Fruit fly (Drosophila melanogaster): ENCODE data around the gene Syn.

The Syn gene

dm6 chr3R:10170356-10170876 lies 20.1 kb upstream of the Syn start, which contains the start of gene Best1 (continued):
- TF ChIP-seq fu2 (GFP tag; optimal IDR thresholded peaks at IDR 0.05) (peak; percentile 38), CG11504 (tag; optimal IDR thresholded peaks at IDR 0.05) (peak; percentile 91), dysf (GFP tag; IDR thresholded peaks at IDR 0.05) (peak; percentile 95), CG9437 (GFP tag; optimal IDR thresholded peaks at IDR 0.05) (peak; percentile 93), CG11695 (GFP tag; IDR thresholded peaks at IDR 0.05) (peak; percentile 93), croc (GFP tag; conservative IDR thresholded peaks at IDR 0.05) (peak; percentile 80), CG13287 (GFP tag; IDR thresholded peaks at IDR 0.05; ENCODE audit: partially characterized antibody) (peak; percentile 70), CG4617 (GFP tag; optimal IDR thresholded peaks at IDR 0.05; ENCODE audit: borderline replicate concordance) (peak; percentile 37), Opbp (GFP tag; IDR thresholded peaks at IDR 0.05; ENCODE audit: partially characterized antibody) (peak; percentile 87), CG7745 (tag; optimal IDR thresholded peaks at IDR 0.05) (no peak), gro (GFP tag; optimal IDR thresholded peaks at IDR 0.05) (peak; percentile 80), wek (GFP tag; optimal IDR thresholded peaks at IDR 0.05) (peak; percentile 62), Dad (GFP tag; optimal IDR thresholded peaks at IDR 0.05) (peak; percentile 63), Stat92E (GFP tag; optimal IDR thresholded peaks at IDR 0.05) (peak in 1 of 3 experiments; percentile 85), Camta (GFP tag; optimal IDR thresholded peaks at IDR 0.05) (peak; percentile 29), CG2202 (tag; optimal IDR thresholded peaks at IDR 0.05) (peak; percentile 79), Hsf (GFP tag; optimal IDR thresholded peaks at IDR 0.05) (peak; percentile 74), BtbVII (GFP tag; optimal IDR thresholded peaks at IDR 0.05) (peak; percentile 90), crc (GFP tag; optimal IDR thresholded peaks at IDR 0.05) (peak; percentile 0), jing (GFP tag; optimal IDR thresholded peaks at IDR 0.05) (peak; percentile 73), chm (GFP tag; IDR thresholded peaks at IDR 0.05) (peak; percentile 90), CG10979 (tag; optimal IDR thresholded peaks at IDR 0.05) (peak; percentile 92), sr (GFP tag; IDR thresholded peaks at IDR 0.05) (peak; percentile 75; the same call in 2 of the 3 replicates), CG6654 (GFP tag; optimal IDR thresholded peaks at IDR 0.05) (peak; percentile 55), Vsx1 (GFP tag; optimal IDR thresholded peaks at IDR 0.05) (peak; percentile 87), maf-S (GFP tag; optimal IDR thresholded peaks at IDR 0.05) (peak; percentile 19), lbe (GFP tag; optimal IDR thresholded peaks at IDR 0.05) (peak; percentile 87), CG12155 (GFP tag; optimal IDR thresholded peaks at IDR 0.05) (peak; percentile 85), Deaf1 (tag; optimal IDR thresholded peaks at IDR 0.05) (peak; percentile 74), bowl (GFP tag; IDR thresholded peaks at IDR 0.05) (peak; percentile 77; the same call in 1 of the 2 replicates), CG1792 (GFP tag; optimal IDR thresholded peaks at IDR 0.05) (peak; percentile 40), CG5180 (GFP tag; optimal IDR thresholded peaks at IDR 0.05) (peak; percentile 65), CG30403 (GFP tag; optimal IDR thresholded peaks at IDR 0.05) (peak; percentile 91), jigr1 (GFP tag; IDR thresholded peaks at IDR 0.05) (peak; percentile 45; the same call in 1 of the 3 replicates), ttk (GFP tag; IDR thresholded peaks at IDR 0.05) (peak; percentile 89), oc (tag; optimal IDR thresholded peaks at IDR 0.05) (peak; percentile 97), CG12071 (GFP tag; optimal IDR thresholded peaks at IDR 0.05) (peak; percentile 80), CG1529 (GFP tag; optimal IDR thresholded peaks at IDR 0.05) (peak; percentile 83), dimm (GFP tag; IDR thresholded peaks at IDR 0.05) (peak; percentile 66), Tbp (GFP tag; optimal IDR thresholded peaks at IDR 0.05) (no peak), CG9876 (GFP tag; optimal IDR thresholded peaks at IDR 0.05) (peak; percentile 29), D19B (GFP tag; optimal IDR thresholded peaks at IDR 0.05) (peak; percentile 80), CG13424 (tag; optimal IDR thresholded peaks at IDR 0.05) (peak; percentile 90), yki (optimal IDR thresholded peaks at IDR 0.05) (peak; percentile 61), odd (GFP tag; optimal IDR thresholded peaks at IDR 0.05) (peak; percentile 89), CG2116 (GFP tag; optimal IDR thresholded peaks at IDR 0.05) (peak; percentile 44), Awh (GFP tag; IDR thresholded peaks at IDR 0.05) (peak; percentile 87), CG10654 (GFP tag; optimal IDR thresholded peaks at IDR 0.05) (peak; percentile 69), ewg (GFP tag; optimal IDR thresholded peaks at IDR 0.05) (peak; percentile 83), CG9817 (tag; optimal IDR thresholded peaks at IDR 0.05) (peak; percentile 91)

Data from whole organism, embryonic.